Worm (Caenorhabditis elegans): ENCODE measurements around the gene his-4.

his-4 gene

ce11 chrV:16046573-16046972, 6.3 kb upstream of the his-4 start, which contains the start of gene ZK285.2:
TSS of gene ZK285.2 (plus strand) at chrV:16046873.
- TF ChIP-seq sma-3 (GFP tag; optimal IDR thresholded peaks at IDR 0.05) (no peak), ama-1 (optimal IDR thresholded peaks at IDR 0.05) (no peak), Y55F3AM.14 (GFP tag; optimal IDR thresholded peaks at IDR 0.05) (no peak), zag-1 (tag; optimal IDR thresholded peaks at IDR 0.05) (no peak), unc-39 (tag; optimal IDR thresholded peaks at IDR 0.05) (no peak), nhr-10 (tag; optimal IDR thresholded peaks at IDR 0.05) (no peak), dmd-4 (tag; optimal IDR thresholded peaks at IDR 0.05) (no peak), sem-4 (tag; optimal IDR thresholded peaks at IDR 0.05) (no peak), lsy-2 (tag; optimal IDR thresholded peaks at IDR 0.05) (no peak), nhr-77 (tag; optimal IDR thresholded peaks at IDR 0.05) (no peak), unc-62 (GFP tag; optimal IDR thresholded peaks at IDR 0.05) (no peak), ceh-82 (tag; optimal IDR thresholded peaks at IDR 0.05) (no peak), ztf-4 (tag; optimal IDR thresholded peaks at IDR 0.05) (no peak), gmeb-1 (tag; optimal IDR thresholded peaks at IDR 0.05) (no peak), mab-5 (tag; optimal IDR thresholded peaks at IDR 0.05) (no peak), mbf-1 (tag; optimal IDR thresholded peaks at IDR 0.05) (no peak), nhr-6 (tag; optimal IDR thresholded peaks at IDR 0.05) (no peak), nhr-23 (tag; optimal IDR thresholded peaks at IDR 0.05) (no peak)

- TF ChIP-seq nhr-129 (tag; optimal IDR thresholded peaks at IDR 0.05) (peak; percentile 43), crh-2 (tag; optimal IDR thresholded peaks at IDR 0.05) (peak; percentile 76), sma-3 (GFP tag; optimal IDR thresholded peaks at IDR 0.05) (peak; percentile 42), peb-1 (tag; optimal IDR thresholded peaks at IDR 0.05) (no peak), ztf-4 (tag; optimal IDR thresholded peaks at IDR 0.05) (no peak), gmeb-1 (tag; optimal IDR thresholded peaks at IDR 0.05) (peak; percentile 55), sma-9 (GFP tag; optimal IDR thresholded peaks at IDR 0.05) (peak; percentile 86), sma-9 (tag; optimal IDR thresholded peaks at IDR 0.05) (no peak), zag-1 (tag; optimal IDR thresholded peaks at IDR 0.05) (no peak)
Observed at ce11 chrV:16045837-16046236, 5.5 kb upstream of the his-4 start, which contains the start of gene T10C6.15. TSS of gene T10C6.15 (minus strand) at chrV:16045940.

ce11 chrV:16043686-16044085, 3.4 kb upstream of the his-4 start:
- TF ChIP-seq crh-2 (tag; optimal IDR thresholded peaks at IDR 0.05) (peak; percentile 23), sem-4 (tag; optimal IDR thresholded peaks at IDR 0.05) (no peak), sma-9 (GFP tag; optimal IDR thresholded peaks at IDR 0.05) (peak; percentile 23), sma-9 (tag; optimal IDR thresholded peaks at IDR 0.05) (no peak), dmd-4 (tag; optimal IDR thresholded peaks at IDR 0.05) (no peak), fos-1 (tag; optimal IDR thresholded peaks at IDR 0.05) (peak; percentile 31), aly-2 (tag; optimal IDR thresholded peaks at IDR 0.05) (no peak)

- TF ChIP-seq F13H6.1 (tag; optimal IDR thresholded peaks at IDR 0.05) (no peak), peb-1 (tag; optimal IDR thresholded peaks at IDR 0.05) (no peak), R02D3.7 (tag; optimal IDR thresholded peaks at IDR 0.05) (no peak), unc-62 (GFP tag; optimal IDR thresholded peaks at IDR 0.05) (no peak), unc-39 (tag; optimal IDR thresholded peaks at IDR 0.05) (no peak), ztf-1 (GFP tag; conservative IDR thresholded peaks at IDR 0.05) (no peak), nhr-77 (tag; optimal IDR thresholded peaks at IDR 0.05) (no peak), lin-13 (GFP tag; optimal IDR thresholded peaks at IDR 0.05) (no peak), nhr-129 (tag; optimal IDR thresholded peaks at IDR 0.05) (no peak), ztf-11 (tag; optimal IDR thresholded peaks at IDR 0.05) (no peak), nhr-11 (tag; optimal IDR thresholded peaks at IDR 0.05) (no peak), ZK546.5 (tag; optimal IDR thresholded peaks at IDR 0.05) (no peak), sma-3 (GFP tag; optimal IDR thresholded peaks at IDR 0.05) (no peak)
Observed at ce11 chrV:16042743-16043014, 2.4 kb upstream of the his-4 start.

- TF ChIP-seq nhr-25 (tag; optimal IDR thresholded peaks at IDR 0.05) = peak; percentile 19
Observed at ce11 chrV:16041925-16042742, 1.8 kb upstream of the his-4 start, which contains the start of the genes his-2 and his-1. TSS of gene his-2 (minus strand) at chrV:16042283. TSS of gene his-1 (plus strand) at chrV:16042520.

- TF ChIP-seq nhr-21 (tag; optimal IDR thresholded peaks at IDR 0.05) (no peak), R02D3.7 (tag; optimal IDR thresholded peaks at IDR 0.05) (no peak), aly-2 (tag; optimal IDR thresholded peaks at IDR 0.05) (no peak), blmp-1 (tag; optimal IDR thresholded peaks at IDR 0.05; ENCODE audit: insufficient read depth) (no peak), elt-3 (tag; optimal IDR thresholded peaks at IDR 0.05) (no peak), ama-1 (optimal IDR thresholded peaks at IDR 0.05) (no peak), nhr-23 (tag; optimal IDR thresholded peaks at IDR 0.05) (no peak), mab-5 (tag; optimal IDR thresholded peaks at IDR 0.05) (no peak), ceh-82 (tag; optimal IDR thresholded peaks at IDR 0.05) (no peak), unc-62 (GFP tag; optimal IDR thresholded peaks at IDR 0.05) (no peak), gmeb-1 (tag; optimal IDR thresholded peaks at IDR 0.05) (no peak), mdl-1 (tag; optimal IDR thresholded peaks at IDR 0.05) (no peak)
Observed at ce11 chrV:16041412-16041811, 1.1 kb upstream of the his-4 start.

All from whole organism, L2 larva.